Worm (Caenorhabditis elegans): ENCODE results near the gene C54D1.7.

ce11 chrX:7205195-7205594 lies 49.4 kb upstream of the C54D1.7 start, which contains the start of gene C55B6.5:
- TF ChIP-seq pha-4 (tag; optimal IDR thresholded peaks at IDR 0.05) (no peak), nhr-28 (tag; optimal IDR thresholded peaks at IDR 0.05) (no peak)
